Fruit fly (Drosophila melanogaster) whole organism, larva: ENCODE measurements around the gene Esyt2.
A peak's percentile ranks its signal among the peaks of the same experiment; 100 is the strongest.

Experiments
- noc ChIP-seq: fragments of 200-800 bp; sonication (Bioruptor generic); optimal IDR thresholded peaks from 3 replicates; lab custom pipeline; 2019; ENCODE audit warnings: missing biosample characterization, mild to moderate bottlenecking, missing genetic modification characterization, moderate library complexity

Gene Esyt2

DNA sequence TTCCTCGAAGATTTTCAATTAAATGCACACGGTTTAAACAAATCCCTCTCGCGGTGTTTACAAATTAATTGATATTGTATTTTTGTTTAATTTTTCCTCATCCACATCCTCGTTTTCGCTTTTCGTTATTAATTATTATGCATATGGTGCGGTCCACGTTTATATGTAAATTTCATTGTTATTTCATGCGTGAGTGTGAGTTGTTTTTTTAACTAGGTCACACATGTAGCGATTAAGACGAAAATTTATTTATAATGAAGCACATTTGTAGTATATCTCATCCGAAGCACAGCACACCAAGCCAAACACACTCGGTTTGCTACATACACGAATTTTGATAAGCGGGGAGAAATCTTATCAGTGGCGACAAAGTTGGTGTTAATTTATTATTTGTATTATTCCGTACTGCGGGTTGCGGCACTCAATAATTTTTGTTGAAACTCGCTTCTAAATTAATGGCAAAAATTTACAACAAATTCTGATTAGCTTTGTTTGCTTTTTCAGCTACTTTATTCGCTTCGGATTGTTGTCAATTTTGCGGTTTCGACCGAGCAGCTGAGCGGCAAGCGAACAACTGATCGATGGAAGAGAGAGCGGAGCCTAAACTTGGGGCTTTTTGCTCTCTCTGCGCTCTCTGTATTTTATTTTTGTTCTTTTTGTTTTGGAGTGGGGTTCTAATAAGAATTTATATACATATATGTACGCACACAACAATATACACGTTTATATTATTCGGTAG lies 27.0 kb downstream of the Esyt2 start:
- peak; percentile 82 for TF ChIP-seq noc (tag; lab: Kevin White, UChicago)

- TF ChIP-seq noc (tag; lab: Kevin White, UChicago) = peak; percentile 97
These were observed 28.1 kb downstream of the Esyt2 start for dm6 chr3R:24572540-24573043.

DNA sequence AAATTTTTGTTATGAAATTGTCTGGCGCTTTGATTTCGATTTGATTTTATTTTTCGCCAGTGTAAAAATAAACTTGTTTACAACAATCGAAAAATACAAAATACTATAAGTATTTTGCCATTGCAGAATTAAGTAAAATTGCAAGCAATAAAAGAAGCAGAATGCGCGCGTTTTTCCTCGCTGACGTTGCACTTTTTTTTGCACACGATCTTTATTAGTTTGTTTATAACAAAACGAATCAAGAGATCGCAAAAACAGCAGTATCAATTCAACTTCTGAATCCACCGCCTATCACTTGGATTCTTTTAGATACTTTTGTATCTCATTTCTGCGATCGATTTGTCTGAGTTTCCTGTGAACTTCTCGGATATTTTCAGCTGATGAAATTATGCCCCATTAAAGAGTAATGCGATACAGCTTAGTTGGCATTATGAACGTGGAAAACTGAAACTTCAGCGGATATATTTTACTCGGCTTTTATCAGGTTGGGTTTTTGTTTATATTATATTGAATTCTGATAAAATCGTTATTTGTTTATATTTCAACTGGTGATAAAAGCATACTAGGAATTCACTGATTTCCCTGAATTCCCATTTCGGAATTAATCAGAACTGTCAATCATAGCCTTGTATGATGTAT lies 28.7 kb downstream of the Esyt2 start:
- no peak for TF ChIP-seq noc (tag; lab: Kevin White, UChicago)

DNA sequence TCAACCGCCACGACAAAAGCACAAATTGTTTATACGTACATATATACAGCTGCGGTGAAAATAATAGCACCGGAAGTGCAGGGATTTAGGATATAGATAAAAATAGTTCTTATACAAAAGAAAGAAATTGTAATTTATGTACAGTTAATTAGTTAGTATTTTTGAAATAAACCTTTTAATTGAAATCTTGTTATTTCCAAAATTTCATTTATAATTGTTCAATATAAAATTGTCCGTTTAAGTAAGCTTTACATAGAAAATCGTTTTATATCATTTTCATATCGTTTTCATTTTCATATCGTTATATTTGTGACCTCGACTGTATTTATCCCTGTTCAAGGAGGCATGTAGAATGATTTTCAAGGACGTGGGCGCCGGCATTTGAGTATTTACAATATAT lies 29.6 kb downstream of the Esyt2 start:
- TF ChIP-seq noc (tag; lab: Kevin White, UChicago) = peak; percentile 61

DNA sequence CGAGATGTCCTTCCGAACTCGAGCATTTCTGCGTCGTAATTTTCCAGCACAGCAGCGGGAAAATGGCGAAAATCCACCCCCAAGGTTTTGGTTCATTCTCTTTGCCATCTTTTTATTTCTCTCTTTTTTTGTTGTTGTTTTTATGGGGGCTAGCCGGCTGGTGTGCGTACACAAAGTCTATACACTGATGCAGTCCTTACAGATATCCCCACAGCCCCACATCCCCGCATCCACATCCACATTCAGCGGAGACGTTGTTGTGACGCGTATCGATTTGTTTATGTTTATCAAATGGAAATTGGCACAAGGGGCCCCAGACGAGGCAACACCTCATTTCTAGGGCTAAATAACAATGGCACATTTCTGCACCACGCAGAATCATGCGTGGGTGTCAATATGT lies 30.6 kb downstream of the Esyt2 start:
- no peak for TF ChIP-seq noc (tag; lab: Kevin White, UChicago)

DNA sequence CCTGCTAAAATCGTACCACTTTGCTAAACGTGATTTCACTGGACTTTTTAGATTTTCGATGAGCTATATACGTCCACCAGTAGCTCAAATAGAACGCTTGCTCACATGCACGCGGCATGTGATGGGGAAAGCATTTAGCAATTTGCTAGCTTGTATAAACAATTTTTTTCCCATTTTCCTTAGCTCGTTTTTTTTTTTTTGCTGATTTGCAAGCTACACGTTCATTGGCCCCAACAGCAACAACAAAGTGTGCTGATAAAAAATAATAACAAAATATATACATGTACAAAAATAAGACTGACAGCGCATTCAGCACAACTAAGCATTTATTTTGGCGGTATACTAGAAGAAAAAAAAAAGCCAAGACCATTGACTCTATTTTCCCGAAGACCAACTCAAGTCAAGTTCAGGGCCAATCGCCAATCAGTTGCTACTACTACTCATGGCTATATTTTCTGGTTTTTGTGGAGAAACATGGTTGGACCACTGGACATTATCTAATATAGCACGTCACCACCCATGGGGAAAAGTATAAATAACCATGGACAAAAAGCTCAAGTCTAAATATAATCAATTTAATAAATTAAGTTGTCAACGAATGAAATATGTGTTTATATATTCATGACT lies 31.4 kb downstream of the Esyt2 start:
- peak; percentile 46 for TF ChIP-seq noc (tag; lab: Kevin White, UChicago)

- no peak for TF ChIP-seq noc (tag; lab: Kevin White, UChicago)
These were observed 32.8 kb downstream of the Esyt2 start for dm6 chr3R:24577355-24577754.

DNA sequence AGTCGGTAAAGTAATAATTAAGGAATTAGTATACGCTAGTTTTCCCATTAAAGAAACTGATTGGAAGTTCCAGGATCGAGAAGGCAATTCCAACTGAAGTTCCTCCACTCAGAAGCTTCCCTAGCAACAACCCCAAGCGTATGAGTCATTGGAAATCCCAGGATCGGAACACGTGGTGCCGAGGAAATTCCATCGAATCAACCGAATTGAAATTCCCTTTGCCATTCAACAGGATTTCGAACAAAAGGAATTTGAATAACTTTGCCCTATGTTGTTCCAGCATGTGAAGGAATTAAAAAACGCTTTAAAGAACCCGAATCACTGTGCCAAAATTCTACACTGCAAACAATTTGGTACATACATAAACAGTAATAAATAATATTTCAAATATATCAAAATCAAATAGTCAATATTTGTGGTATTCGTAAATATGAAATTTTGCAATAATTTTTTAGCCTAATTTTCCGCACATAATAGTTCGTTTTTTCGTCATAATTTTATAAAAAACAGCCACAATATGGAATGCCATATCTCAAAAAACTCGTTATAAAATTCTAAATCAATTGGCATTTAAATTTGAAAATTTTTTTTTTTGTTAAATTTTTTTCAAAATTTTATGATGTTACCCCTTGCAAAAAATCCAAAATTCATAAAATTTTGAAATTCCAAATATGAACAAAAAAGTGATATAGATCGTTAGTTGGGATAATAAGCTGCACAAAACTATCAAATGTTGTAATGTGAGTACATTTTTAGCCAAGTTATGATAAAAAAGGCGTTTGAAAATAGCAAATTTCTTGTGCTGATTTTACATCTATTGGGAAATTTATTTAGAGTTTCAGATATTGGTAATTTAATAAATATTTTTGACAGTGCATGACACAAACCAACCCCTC lies 35.8 kb downstream of the Esyt2 start:
- no peak for TF ChIP-seq noc (tag; lab: Kevin White, UChicago)

- TF ChIP-seq noc (tag; lab: Kevin White, UChicago) = no peak
These were observed 36.4 kb downstream of the Esyt2 start for dm6 chr3R:24580963-24581277.

DNA sequence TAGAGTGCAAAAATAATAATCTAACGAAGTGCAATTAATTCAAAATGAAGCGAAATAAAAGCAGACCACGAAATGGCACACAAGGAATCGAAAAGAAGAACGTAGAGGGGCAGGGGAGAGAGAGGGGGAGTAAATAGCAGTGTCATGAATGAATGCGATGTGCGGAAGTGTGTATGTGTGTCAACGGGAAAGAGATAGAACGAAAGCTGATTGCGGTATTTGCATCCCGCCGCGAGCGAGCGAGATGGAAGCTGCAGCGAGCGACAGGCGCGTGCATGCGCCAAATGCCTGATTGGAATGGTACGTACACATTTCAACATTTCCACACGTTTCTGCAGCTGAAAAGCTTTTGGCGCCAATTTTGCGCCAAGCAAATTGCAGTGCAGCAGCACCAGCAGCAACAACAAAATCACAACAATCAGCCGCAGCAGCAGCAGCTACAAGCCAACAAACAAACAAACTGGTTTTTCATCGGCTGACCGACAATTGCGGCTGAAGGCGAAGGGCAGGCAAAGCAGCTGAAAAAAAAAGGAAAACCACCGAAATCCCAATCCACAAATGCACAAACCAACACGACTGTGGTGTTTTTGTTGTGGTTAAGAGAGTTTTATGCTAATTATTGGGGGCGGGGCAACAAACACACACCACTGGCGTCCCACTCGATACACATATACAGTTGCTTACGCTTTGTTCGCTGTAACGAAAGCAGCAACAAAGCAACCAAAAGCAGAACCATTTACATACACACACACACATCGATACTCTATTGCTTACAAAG lies 37.6 kb downstream of the Esyt2 start:
- TF ChIP-seq noc (tag; lab: Kevin White, UChicago) = no peak

DNA sequence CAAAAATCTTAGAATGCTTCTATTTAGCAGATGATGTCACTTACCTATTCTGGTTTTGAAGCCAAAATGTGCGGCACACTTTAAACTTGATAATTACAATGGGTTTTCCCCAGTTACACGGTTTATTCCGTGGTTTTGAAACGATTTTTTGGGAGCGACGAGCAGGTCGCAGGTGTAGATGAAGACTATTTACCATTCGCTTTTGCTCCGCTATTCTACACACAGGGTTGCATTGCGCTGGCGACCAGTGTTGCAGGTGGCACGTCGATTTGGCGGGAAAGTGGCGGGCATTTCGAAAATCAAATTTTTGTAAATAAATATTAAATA lies 38.1 kb downstream of the Esyt2 start, which contains the start of gene REPTOR:
TSS of gene REPTOR (minus strand) at position 196 of the 327 bp plus-strand sequence.
- peak; percentile 30 for TF ChIP-seq noc (tag; lab: Kevin White, UChicago)

DNA sequence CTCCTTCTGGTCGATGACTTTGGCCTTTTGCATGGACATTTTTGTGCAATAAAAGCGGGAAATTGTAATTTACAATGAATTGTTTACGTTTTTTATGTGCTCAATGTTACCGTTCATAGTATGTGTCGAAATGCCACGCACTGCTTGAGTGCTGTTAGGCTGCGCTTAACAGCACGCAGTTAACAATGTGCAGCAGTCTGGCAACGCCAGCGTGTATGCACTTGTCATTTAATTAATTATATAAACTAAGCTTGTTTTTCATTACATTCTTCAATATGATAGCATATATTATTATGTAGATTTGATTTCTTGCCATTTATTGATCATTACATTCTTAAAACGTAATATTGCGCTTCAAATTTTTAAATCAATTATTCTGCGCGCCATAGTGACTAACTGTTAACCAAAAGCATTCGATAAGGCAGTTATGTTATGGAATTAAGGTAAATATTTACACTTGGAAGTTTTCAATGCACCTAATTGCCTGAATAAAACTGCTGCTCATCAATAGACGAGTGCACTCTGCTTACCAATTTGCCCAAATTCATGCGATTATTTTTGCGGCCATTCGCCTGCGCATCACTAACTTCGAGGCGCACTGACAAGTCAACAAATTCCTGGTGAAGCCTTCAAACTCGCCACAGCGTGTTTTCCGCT lies 40.7 kb downstream of the Esyt2 start, which contains the start of the genes CG13625 and mld:
TSS of gene CG13625 (minus strand) at position 119 of the 657 bp plus-strand sequence.
TSS of gene mld (plus strand) at position 612 of the 657 bp plus-strand sequence.
- no peak for TF ChIP-seq noc (tag; lab: Kevin White, UChicago)

DNA sequence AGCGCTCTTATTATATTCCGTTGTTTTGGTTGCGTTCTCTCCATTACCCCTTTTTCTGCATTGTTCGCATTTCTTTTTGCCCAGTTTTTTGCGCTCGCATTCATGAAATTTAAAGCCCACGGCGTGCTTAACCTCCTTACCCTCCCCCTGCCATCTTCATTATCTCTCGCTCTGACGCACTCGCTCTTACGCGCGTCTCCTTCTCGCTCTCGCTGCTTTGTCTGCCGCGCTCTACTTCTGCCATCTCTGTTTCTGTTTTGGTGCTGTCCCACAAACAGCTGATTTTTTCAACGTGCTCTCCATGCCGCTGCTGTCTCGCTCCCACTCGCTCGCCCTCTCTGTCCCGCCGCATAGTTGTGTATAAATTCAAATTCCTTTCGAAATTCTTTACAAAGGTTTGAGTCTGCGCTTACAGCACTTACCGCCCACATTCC lies 42.0 kb downstream of the Esyt2 start:
- TF ChIP-seq noc (tag; lab: Kevin White, UChicago) = peak; percentile 1
